Fruit fly (Drosophila melanogaster): ENCODE results near the gene CG4666.

Gene CG4666

DNA sequence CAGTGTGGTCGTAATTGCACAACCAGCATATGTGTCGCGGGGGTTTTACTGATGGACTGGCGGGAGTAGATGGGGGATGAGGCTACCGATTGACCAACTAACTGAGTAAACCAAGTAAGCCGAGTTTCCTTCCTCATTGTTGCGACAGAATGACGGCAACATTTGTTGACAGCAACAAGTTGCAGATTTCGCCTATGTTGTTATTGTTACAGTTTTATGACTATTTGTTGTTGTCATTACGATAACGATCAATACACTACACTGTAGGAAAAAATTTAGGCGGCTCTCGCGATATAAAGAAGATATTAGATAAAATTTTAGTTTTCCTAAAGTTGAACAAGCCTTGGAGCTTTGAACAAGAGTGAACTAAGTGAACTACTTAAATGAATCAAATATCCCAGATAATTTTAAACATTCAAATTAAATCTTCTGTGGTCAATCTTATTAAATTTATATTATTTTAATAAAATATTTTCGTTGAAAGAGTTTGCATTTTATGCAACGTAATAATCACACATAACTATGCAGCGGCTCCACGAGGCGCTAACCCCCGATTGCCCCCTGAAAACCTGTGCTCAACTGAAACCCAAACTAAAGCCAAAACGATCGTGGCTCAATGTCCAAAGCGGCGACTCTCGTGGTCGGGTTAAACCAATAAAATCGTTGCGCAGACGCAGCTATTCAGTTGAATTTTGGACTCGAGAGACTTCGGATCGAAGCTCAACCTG is 10.1 kb downstream of the CG4666 start, which contains the start of gene CG5928 (continued):
- TF ChIP-seq ATbp (GFP tag; optimal IDR thresholded peaks at IDR 0.05) (peak; percentile 17), nerfin-1 (tag; optimal IDR thresholded peaks at IDR 0.05) (peak; percentile 5), CG4854 (GFP tag; optimal IDR thresholded peaks at IDR 0.05) (no peak), CG10321 (GFP tag; IDR thresholded peaks at IDR 0.05) (no peak), CG6813 (GFP tag; optimal IDR thresholded peaks at IDR 0.05) (no peak), CG14860 (GFP tag; IDR thresholded peaks at IDR 0.05; ENCODE audit: partially characterized antibody) (no peak), stwl (tag; optimal IDR thresholded peaks at IDR 0.05) (no peak), crol (GFP tag; IDR thresholded peaks at IDR 0.05) (no peak), CG32532 (GFP tag; IDR thresholded peaks at IDR 0.05) (no peak), tx (GFP tag; optimal IDR thresholded peaks at IDR 0.05) (no peak), cad (GFP tag; optimal IDR thresholded peaks at IDR 0.05) (no peak), CG12942 (GFP tag; optimal IDR thresholded peaks at IDR 0.05) (no peak), Bteb2 (GFP tag; optimal IDR thresholded peaks at IDR 0.05) (no peak), CG10274 (GFP tag; optimal IDR thresholded peaks at IDR 0.05) (peak; percentile 92), CG31224 (GFP tag; IDR thresholded peaks at IDR 0.05) (no peak), CG10209 (GFP tag; optimal IDR thresholded peaks at IDR 0.05) (peak; percentile 52), fu2 (GFP tag; optimal IDR thresholded peaks at IDR 0.05) (no peak), mld (GFP tag; IDR thresholded peaks at IDR 0.05; ENCODE audit: partially characterized antibody) (no peak), p53 (GFP tag; optimal IDR thresholded peaks at IDR 0.05) (no peak), bigmax (GFP tag; optimal IDR thresholded peaks at IDR 0.05) (no peak), CG4424 (GFP tag; optimal IDR thresholded peaks at IDR 0.05) (peak; percentile 38), stc (GFP tag; IDR thresholded peaks at IDR 0.05) (peak; percentile 52; the same call in 1 of the 2 replicates), Xbp1 (GFP tag; optimal IDR thresholded peaks at IDR 0.05) (peak; percentile 25), CG12769 (tag; optimal IDR thresholded peaks at IDR 0.05) (no peak), CG31441 (GFP tag; IDR thresholded peaks at IDR 0.05) (peak; percentile 57), CG2129 (GFP tag; IDR thresholded peaks at IDR 0.05; ENCODE audit: partially characterized antibody) (no peak), trh (GFP tag; optimal IDR thresholded peaks at IDR 0.05) (no peak), Ets65A (GFP tag) (no peak), CG6175 (GFP tag; IDR thresholded peaks at IDR 0.05) (no peak), CG1792 (GFP tag; optimal IDR thresholded peaks at IDR 0.05) (no peak), sens (GFP tag) (no peak), caup (GFP tag; optimal IDR thresholded peaks at IDR 0.05; ENCODE audit: severe bottlenecking) (peak; percentile 5), dan (GFP tag; IDR thresholded peaks at IDR 0.05) (no peak), Lhr (GFP tag; optimal IDR thresholded peaks at IDR 0.05) (no peak), CG11560 (tag; IDR thresholded peaks at IDR 0.05) (no peak), CG14965 (GFP tag; optimal IDR thresholded peaks at IDR 0.05; ENCODE audit: borderline replicate concordance) (no peak), Fer3 (tag; optimal IDR thresholded peaks at IDR 0.05) (peak; percentile 17), CG12299 (tag; optimal IDR thresholded peaks at IDR 0.05) (no peak), CG7556 (GFP tag; optimal IDR thresholded peaks at IDR 0.05) (peak; percentile 36), danr (GFP tag; IDR thresholded peaks at IDR 0.05) (no peak), tna (GFP tag; IDR thresholded peaks at IDR 0.05; ENCODE audit: partially characterized antibody) (no peak), Dref (GFP tag; IDR thresholded peaks at IDR 0.05) (no peak), CG7357 (GFP tag; IDR thresholded peaks at IDR 0.05) (no peak), ems (GFP tag; optimal IDR thresholded peaks at IDR 0.05) (no peak), oc (tag; optimal IDR thresholded peaks at IDR 0.05) (no peak), pan (optimal IDR thresholded peaks at IDR 0.05) (no peak), pan (GFP tag; optimal IDR thresholded peaks at IDR 0.05 in 1 of 2, IDR thresholded peaks at IDR 0.05 in 1 of 2) (no peak), CG8924 (tag; optimal IDR thresholded peaks at IDR 0.05) (peak; percentile 25), pnt (GFP tag; optimal IDR thresholded peaks at IDR 0.05) (no peak), CG6254 (GFP tag; optimal IDR thresholded peaks at IDR 0.05) (no peak)
